Worm (Caenorhabditis elegans): ENCODE measurements around the gene F58F9.9.
"Not testable (repeated sequence)": the region's sequence is repeated elsewhere in the genome, so short reads cannot be mapped to it uniquely, and the experiment has no call there.

F58F9.9 gene

DNA sequence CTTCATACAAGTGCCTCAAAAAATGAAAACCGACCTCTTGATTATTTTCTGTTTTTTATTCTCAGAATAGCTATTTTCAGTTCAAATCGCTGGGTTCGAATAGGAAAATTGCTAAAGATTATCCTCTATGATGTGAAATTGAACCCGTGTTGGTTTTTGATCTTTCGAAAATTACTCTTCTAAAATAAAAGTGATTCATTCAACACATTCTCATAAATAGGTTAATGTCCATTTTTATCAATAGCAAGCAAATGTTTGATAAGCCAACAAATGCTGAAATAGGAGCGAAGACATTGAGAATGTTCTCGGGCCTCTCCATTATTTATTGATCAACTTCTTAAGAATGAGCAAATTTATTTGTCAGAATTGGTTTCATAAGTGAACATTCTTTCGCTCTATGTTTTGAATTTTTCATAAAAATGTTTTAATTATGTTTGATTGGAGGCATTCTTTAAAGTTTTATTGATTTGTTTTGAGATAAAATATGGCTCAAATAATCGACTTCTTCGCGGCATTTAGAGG lies 7.3 kb upstream of the F58F9.9 start, which contains the start of gene F58F9.3:
Gene F58F9.3 (plus strand): TSS at position 472 of the 522 bp plus-strand sequence.
- TF ChIP-seq dao-5 (tag; optimal IDR thresholded peaks at IDR 0.05) (no peak), W03F9.2 (tag; optimal IDR thresholded peaks at IDR 0.05) (no peak), him-1 (tag; optimal IDR thresholded peaks at IDR 0.05) (no peak)

DNA sequence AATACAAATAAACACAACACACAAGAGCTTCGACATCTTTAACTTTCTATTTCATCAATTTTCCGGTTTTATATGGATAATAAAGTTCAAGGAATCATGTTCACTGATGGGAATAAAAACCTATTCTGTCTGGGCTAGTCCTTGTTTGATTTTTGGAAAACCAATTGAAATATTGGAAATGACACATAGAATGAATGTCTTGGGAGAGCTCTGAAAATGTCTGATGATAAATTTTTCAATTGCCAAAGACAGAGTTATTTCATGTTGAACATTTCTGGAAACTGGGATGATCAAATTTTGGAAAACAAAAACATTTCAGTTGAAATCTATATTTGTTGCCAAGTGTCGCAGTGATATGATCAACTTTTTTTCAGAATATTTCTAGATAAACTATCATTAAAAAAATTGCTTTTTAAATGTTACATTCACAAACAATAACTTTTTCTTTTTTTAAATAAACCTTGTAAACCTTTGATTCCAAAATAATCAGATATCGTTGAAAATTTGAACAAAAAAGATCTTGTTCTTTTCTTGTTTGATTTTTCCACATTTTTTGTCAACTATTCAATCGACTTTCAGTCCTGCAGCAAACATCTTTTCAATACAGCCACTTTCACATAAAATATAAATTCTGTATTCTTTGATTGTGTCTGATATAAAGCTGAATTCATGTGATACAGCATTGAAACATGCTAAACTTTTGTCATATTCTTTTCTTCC lies 2.4 kb upstream of the F58F9.9 start, which contains the start of the genes F58F9.6 and F58F9.8:
Gene F58F9.6 (minus strand): TSS at position 101 of the 720 bp plus-strand sequence.
Gene F58F9.8 (plus strand): TSS at position 670 of the 720 bp plus-strand sequence.
- no peak for TF ChIP-seq him-1 (tag; optimal IDR thresholded peaks at IDR 0.05)
- TF ChIP-seq W03F9.2 (tag; optimal IDR thresholded peaks at IDR 0.05), result no peak
- no peak for TF ChIP-seq dao-5 (tag; optimal IDR thresholded peaks at IDR 0.05)

DNA sequence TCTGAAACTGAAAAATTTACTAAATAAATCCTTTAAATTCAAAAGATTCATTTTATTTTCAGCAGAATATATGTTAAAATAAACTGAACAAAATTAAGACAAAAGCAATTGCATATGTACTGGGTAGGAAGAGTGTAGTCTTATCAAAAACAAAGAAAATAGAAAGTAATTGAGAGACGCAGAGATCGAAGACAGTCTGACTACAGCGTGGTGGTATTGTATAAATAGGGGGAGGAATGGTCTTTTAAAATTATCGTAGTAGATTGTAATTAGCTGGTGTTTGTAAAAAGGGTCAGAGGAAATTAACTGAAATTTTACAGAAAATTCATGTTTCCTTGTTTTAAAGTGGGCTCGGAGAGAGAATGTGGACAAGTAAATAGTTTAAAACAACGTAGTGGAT lies 8.4 kb downstream of the F58F9.9 start, which contains the start of gene acox-3:
Gene acox-3 (minus strand): TSS at position 7 of the 400 bp plus-strand sequence.
- TF ChIP-seq dao-5 (tag; optimal IDR thresholded peaks at IDR 0.05), result no peak
- TF ChIP-seq W03F9.2 (tag; optimal IDR thresholded peaks at IDR 0.05), result no peak
- no peak for TF ChIP-seq him-1 (tag; optimal IDR thresholded peaks at IDR 0.05)

DNA sequence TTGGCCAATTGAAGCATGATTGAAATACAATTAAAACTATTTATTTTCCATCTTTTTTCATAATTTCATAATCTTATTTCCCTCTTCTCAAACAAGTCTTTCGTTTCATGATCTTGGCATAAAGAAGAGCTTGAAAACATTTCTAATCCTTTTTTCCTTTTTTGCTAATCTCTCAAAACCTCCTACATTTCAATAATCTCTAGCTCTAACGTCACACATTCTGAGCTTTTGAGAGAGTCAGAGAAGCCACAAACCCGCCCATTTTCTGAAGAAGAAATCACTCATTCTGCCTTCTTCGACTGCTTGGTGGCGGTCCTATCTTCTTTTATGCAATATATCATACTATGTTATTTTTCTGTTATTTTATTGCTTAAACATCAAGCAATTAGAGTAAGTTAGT lies 9.5 kb downstream of the F58F9.9 start, which contains the start of gene F58F9.1:
Gene F58F9.1 (plus strand): TSS at position 251 of the 400 bp plus-strand sequence.
- TF ChIP-seq him-1 (tag; optimal IDR thresholded peaks at IDR 0.05), result no peak
- no peak for TF ChIP-seq dao-5 (tag; optimal IDR thresholded peaks at IDR 0.05)

DNA sequence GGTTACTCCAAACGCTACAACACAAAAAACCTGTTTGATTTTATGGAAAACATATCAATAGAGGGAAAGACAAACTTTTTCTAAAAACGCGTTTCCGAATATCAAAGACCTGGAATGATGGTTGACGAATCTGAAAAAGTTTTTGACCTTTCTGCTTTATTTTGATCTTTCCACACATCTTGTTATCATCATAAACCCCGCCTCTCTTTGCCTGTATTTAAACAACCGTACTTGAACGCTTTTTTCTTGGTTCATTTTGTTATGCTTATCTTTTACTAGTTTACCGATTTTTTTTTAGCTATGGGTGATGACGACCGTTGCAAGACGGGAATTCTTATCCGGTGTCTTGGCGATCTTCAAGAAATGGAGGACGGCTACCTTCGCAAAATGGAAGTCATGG lies 12.9 kb downstream of the F58F9.9 start, which contains the start of gene T13A10.2:
Gene T13A10.2 (plus strand): TSS at position 301 of the 400 bp plus-strand sequence.
- not testable (repeated sequence) for TF ChIP-seq W03F9.2, him-1, dao-5 (tag; optimal IDR thresholded peaks at IDR 0.05)

DNA sequence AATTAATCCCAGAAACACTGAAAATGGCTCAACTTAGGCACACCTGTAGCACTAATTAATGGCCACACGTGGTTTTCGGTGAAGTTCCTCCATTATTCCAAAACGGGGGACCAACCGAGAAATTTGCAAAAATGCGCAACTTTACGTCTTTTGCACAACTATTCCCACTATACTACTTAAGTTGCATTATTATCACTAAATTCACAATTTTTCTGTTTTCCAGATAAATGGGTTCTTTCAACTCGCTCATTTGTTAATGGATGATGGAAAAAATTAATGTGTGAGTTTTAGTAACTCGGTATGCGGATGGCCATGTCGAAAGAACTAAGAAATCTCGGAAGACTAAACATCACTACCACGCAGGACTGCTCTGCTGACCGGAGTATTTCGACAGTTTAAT lies 14.5 kb downstream of the F58F9.9 start, which contains the start of gene T13A10.64:
Gene T13A10.64 (plus strand): TSS at position 301 of the 400 bp plus-strand sequence.
- TF ChIP-seq W03F9.2 (tag; optimal IDR thresholded peaks at IDR 0.05) (no peak), dao-5 (tag; optimal IDR thresholded peaks at IDR 0.05) (no peak), him-1 (tag; optimal IDR thresholded peaks at IDR 0.05) (no peak)

DNA sequence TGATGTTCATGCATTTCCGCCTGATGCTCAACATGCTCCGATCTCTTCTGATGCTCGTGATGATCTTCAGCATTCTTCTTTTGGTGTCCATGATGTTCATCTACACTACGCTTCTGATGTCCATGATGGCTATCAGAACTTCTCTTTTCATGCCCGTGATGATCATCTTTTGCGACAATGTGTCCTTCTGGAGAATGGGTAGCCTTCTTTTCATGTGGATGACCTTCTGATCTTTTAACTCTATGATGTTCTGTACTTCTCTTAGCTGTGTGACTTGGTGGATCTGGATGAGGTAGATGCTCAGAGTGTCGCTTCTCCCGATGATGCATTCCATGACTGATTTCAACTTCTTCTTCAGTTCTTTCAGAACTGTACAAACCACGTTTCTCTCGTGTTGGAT lies 18.9 kb downstream of the F58F9.9 start:
- TF ChIP-seq dao-5 (tag; optimal IDR thresholded peaks at IDR 0.05) (no peak), W03F9.2 (tag; optimal IDR thresholded peaks at IDR 0.05) (no peak), him-1 (tag; optimal IDR thresholded peaks at IDR 0.05) (no peak)

DNA sequence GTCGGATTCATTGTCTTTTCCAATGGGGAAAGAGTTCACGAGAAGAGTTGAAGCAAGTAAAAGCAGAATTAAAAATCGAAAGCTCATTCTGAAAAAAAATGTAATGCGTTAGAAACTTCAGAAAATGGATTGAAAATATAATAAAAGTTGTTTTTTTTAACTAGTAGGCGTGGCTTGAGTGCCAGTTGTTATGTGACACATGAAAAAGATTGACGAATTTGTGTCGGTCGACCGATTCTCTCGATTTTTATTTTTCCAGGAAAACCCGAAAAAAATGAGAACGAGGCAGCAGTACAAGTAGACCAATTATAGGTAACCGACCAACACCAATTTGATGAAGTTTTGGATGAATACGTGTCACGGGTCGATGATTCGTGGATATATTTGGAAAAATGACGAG lies 19.6 kb downstream of the F58F9.9 start, which contains the start of gene nlp-16:
Gene nlp-16 (minus strand): TSS at position 101 of the 400 bp plus-strand sequence.
- TF ChIP-seq him-1 (tag; optimal IDR thresholded peaks at IDR 0.05), result no peak
- TF ChIP-seq dao-5 (tag; optimal IDR thresholded peaks at IDR 0.05), result no peak
- no peak for TF ChIP-seq W03F9.2 (tag; optimal IDR thresholded peaks at IDR 0.05)

DNA sequence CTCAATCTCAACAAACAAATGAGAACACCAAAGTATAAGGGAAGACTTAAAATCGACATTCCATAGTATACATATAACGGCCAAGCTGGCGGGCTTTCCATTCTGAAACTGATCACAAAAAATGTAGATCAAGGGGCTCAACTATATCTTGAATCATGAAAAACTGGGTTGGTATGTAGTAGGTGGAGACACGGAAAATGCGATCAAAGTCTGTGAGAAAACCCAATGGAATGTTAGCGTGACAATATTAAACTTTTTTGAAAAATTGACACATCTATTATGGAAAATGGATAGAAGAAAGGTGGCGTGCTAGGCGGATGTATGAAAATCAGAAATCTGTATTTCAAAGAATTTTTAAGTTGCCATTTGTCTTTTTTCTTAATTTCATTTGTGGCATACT lies 23.2 kb downstream of the F58F9.9 start, which contains the start of gene srv-28:
Gene srv-28 (minus strand): TSS at position 101 of the 400 bp plus-strand sequence.
- TF ChIP-seq W03F9.2 (tag; optimal IDR thresholded peaks at IDR 0.05) (no peak), him-1 (tag; optimal IDR thresholded peaks at IDR 0.05) (no peak), dao-5 (tag; optimal IDR thresholded peaks at IDR 0.05) (no peak)

DNA sequence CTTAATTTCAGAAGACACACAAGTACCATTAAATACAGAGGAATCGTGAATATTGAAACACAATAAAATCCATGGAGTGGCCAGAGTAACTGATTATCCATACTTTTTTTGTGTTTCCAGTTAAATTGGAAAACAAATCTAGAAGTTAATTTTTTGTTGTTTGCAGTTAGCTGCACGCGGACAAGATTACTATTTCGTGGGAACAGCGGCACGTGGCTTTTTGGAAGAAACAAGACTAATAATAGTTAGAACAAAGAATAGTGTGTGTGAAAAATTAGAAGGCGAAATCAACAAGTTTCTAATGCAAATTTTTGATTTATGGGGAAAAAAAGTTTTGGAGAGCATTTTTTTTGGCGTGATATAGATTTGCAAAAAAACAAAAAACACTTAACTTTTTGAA lies 26.4 kb downstream of the F58F9.9 start, which contains the start of gene srv-29:
Gene srv-29 (minus strand): TSS at position 101 of the 400 bp plus-strand sequence.
- TF ChIP-seq W03F9.2 (tag; optimal IDR thresholded peaks at IDR 0.05), result no peak
- no peak for TF ChIP-seq dao-5 (tag; optimal IDR thresholded peaks at IDR 0.05)
- TF ChIP-seq him-1 (tag; optimal IDR thresholded peaks at IDR 0.05), result no peak

DNA sequence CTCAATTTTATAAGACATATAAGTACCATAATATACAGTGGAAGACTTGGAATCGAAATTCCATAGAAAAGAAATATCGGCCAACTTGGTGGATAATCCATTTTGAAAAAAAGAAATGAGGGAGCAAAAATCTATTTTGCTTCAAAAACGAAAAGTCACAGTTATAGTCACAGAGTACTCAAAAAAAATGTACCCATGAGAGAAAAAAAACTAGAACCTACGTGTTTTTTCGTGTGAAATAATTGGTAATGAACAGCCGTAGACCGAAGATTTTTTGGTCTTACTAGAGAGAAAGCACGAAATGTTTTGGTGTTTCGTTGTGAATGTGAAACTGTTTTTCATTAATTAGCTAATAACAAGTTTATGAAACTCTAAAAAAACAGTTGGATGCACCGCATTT lies 29.3 kb downstream of the F58F9.9 start, which contains the start of gene srv-30:
Gene srv-30 (minus strand): TSS at position 101 of the 400 bp plus-strand sequence.
- TF ChIP-seq him-1 (tag; optimal IDR thresholded peaks at IDR 0.05) (no peak), W03F9.2 (tag; optimal IDR thresholded peaks at IDR 0.05) (no peak), dao-5 (tag; optimal IDR thresholded peaks at IDR 0.05) (no peak)

DNA sequence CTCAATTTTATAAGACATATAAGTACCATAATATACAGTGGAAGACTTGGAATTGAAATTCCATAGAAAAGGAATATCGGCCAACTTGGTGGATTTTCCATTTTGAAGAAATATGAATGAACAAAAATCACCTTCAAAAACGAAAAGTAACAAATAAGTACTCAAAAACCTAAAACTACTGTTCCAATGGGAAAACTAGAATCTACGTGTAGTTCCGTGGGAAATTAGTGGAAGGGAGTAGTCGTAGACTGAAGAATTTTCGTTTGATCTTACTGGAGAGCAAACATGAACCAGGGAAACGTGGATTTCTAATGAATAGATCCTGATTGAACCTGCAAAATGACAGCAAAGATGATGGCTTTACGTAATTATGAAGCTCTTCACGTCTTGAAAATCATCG lies 31.8 kb downstream of the F58F9.9 start, which contains the start of gene srv-31:
Gene srv-31 (minus strand): TSS at position 101 of the 400 bp plus-strand sequence.
- no peak for TF ChIP-seq W03F9.2 (tag; optimal IDR thresholded peaks at IDR 0.05)
- TF ChIP-seq dao-5 (tag; optimal IDR thresholded peaks at IDR 0.05), result no peak
- no peak for TF ChIP-seq him-1 (tag; optimal IDR thresholded peaks at IDR 0.05)

DNA sequence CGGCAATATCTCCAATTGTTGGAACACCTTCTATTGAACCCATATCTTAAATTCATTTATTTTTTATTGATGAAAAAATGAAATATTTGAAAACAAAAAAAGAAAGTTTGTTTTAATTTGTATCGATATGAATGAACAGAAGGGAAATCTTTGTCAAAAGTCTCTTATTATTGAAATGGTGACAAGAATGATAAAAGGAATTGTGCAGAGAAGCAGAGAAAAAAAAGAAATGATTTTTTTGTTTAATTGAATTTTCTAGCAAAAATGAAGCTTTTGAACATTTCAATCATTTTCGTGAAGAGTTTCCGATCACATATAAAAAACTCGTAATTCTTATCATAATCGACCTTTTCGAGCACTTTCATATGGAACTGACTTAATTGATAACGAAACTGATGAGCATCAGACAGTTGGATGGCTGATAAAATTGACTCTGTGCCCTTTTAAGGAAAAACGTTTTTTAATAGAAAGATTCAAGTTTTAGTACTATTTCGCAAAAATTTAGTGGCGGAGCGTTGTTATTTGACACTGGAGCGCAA lies 35.6 kb downstream of the F58F9.9 start, which contains the start of the genes aat-4 and T13A10.1:
Gene aat-4 (minus strand): TSS at position 51 of the 539 bp plus-strand sequence.
Gene T13A10.1 (plus strand): TSS at position 411 of the 539 bp plus-strand sequence.
- no peak for TF ChIP-seq dao-5 (tag; optimal IDR thresholded peaks at IDR 0.05)
- no peak for TF ChIP-seq him-1 (tag; optimal IDR thresholded peaks at IDR 0.05)
- no peak for TF ChIP-seq W03F9.2 (tag; optimal IDR thresholded peaks at IDR 0.05)

Measured in whole organism, L4/young adult.